Fruit fly (Drosophila melanogaster) whole organism, prepupa: ENCODE results near the gene Tpl94D.

Experiments
- Blimp-1 ChIP-seq: fragments of 200-800 bp; sonication (Bioruptor generic); optimal IDR thresholded peaks from 3 replicates; lab custom pipeline; 2017; ENCODE audit warnings: missing biosample characterization, missing genetic modification characterization, mild to moderate bottlenecking, moderate library complexity, missing genetic modification reagents
- CG10631 ChIP-seq: fragments of 200-800 bp; sonication (Bioruptor generic); optimal IDR thresholded peaks from 2 replicates; lab custom pipeline; 2016; ENCODE audit warnings: missing biosample characterization, missing genetic modification characterization
- CG11294 ChIP-seq: fragments of 200-800 bp; sonication (Bioruptor generic); IDR thresholded peaks from 2 replicates; pipeline ENCODE4 v1.3.6; 2022; ENCODE audit warnings: missing biosample characterization, missing genetic modification characterization
- CG15336 ChIP-seq: fragments of 200-800 bp; sonication (Bioruptor generic); IDR thresholded peaks from 2 replicates; pipeline ENCODE4 v1.3.6; 2022; ENCODE audit warnings: missing biosample characterization, missing genetic modification characterization
- CG1621 ChIP-seq: fragments of 200-800 bp; sonication (Bioruptor generic); optimal IDR thresholded peaks from 3 replicates; lab custom pipeline; 2018; ENCODE audit warnings: missing biosample characterization, mild to moderate bottlenecking, missing genetic modification characterization
- CG3032 ChIP-seq: fragments of 200-800 bp; optimal IDR thresholded peaks from 2 replicates; lab custom pipeline; 2019; ENCODE audit warnings: missing biosample characterization, mild to moderate bottlenecking, missing genetic modification characterization, moderate library complexity
- CG31627 ChIP-seq: fragments of 200-800 bp; sonication (Bioruptor generic); optimal IDR thresholded peaks from 3 replicates; lab custom pipeline; 2016; ENCODE audit warnings: missing biosample characterization, missing genetic modification characterization
- CG32006 ChIP-seq: fragments of 200-800 bp; sonication (Bioruptor generic); optimal IDR thresholded peaks from 3 replicates; lab custom pipeline; 2017; ENCODE audit warnings: missing biosample characterization, mild to moderate bottlenecking, missing genetic modification characterization
- CG3919 ChIP-seq: fragments of 200-800 bp; sonication (Bioruptor generic); optimal IDR thresholded peaks from 3 replicates; lab custom pipeline; 2016; ENCODE audit warnings: missing biosample characterization, missing genetic modification characterization
- CG6163 ChIP-seq: fragments of 200-800 bp; sonication (Bioruptor generic); IDR thresholded peaks from 3 replicates; pipeline ENCODE4 v1.3.6; 2022; ENCODE audit warnings: missing biosample characterization, missing genetic modification characterization
- CG6276 ChIP-seq: fragments of 200-800 bp; sonication (Bioruptor generic); optimal IDR thresholded peaks from 2 replicates; lab custom pipeline; 2017; ENCODE audit warnings: missing biosample characterization, mild to moderate bottlenecking, missing genetic modification characterization
- CG6792 ChIP-seq: fragments of 200-800 bp; sonication (Bioruptor generic); optimal IDR thresholded peaks from 3 replicates; lab custom pipeline; 2016; ENCODE audit warnings: missing biosample characterization, missing genetic modification characterization
- CG6808 ChIP-seq: fragments of 200-800 bp; sonication (Bioruptor generic); optimal IDR thresholded peaks from 3 replicates; lab custom pipeline; 2017; ENCODE audit warnings: missing biosample characterization, missing genetic modification characterization, mild to moderate bottlenecking, moderate library complexity, missing genetic modification reagents
- CG8119 ChIP-seq: fragments of 200-800 bp; sonication (Bioruptor generic); IDR thresholded peaks from 3 replicates; pipeline ENCODE4 v1.3.6; 2022; ENCODE audit warnings: missing biosample characterization, missing genetic modification characterization
- Eip78C ChIP-seq: fragments of 200-800 bp; sonication (Bioruptor generic); peaks from one replicate; lab custom pipeline; 2016; ENCODE audit warnings: missing biosample characterization, missing genetic modification characterization
- Eip93F ChIP-seq: fragments of 200-800 bp; sonication (Bioruptor generic); optimal IDR thresholded peaks from 2 replicates; lab custom pipeline; 2016; ENCODE audit warnings: missing biosample characterization, mild to moderate bottlenecking, missing genetic modification characterization
- Ets21C ChIP-seq: fragments of 200-800 bp; sonication (Bioruptor generic); optimal IDR thresholded peaks from 3 replicates; lab custom pipeline; 2016; ENCODE audit warnings: missing biosample characterization, missing genetic modification characterization
- Ets96B ChIP-seq: fragments of 200-800 bp; optimal IDR thresholded peaks from 2 replicates; lab custom pipeline; 2019; ENCODE audit warnings: missing biosample characterization, mild to moderate bottlenecking, missing genetic modification characterization, moderate library complexity
- Gug ChIP-seq: fragments of 200-800 bp; sonication (Bioruptor generic); IDR thresholded peaks from 2 replicates; pipeline ENCODE4 v1.3.6; 2022; ENCODE audit warnings: missing biosample characterization, missing genetic modification characterization
- Hr4 ChIP-seq: fragments of 200-800 bp; sonication (Bioruptor generic); optimal IDR thresholded peaks from 3 replicates; lab custom pipeline; 2016; ENCODE audit warnings: missing biosample characterization, missing genetic modification characterization
- Lpt ChIP-seq: fragments of 200-800 bp; sonication (Bioruptor generic); optimal IDR thresholded peaks from 3 replicates; lab custom pipeline; 2016; ENCODE audit warnings: missing biosample characterization, missing genetic modification characterization
- OdsH ChIP-seq: fragments of 200-800 bp; sonication (Bioruptor generic); optimal IDR thresholded peaks from 3 replicates; lab custom pipeline; 2016; ENCODE audit warnings: missing biosample characterization, missing genetic modification characterization
- achi ChIP-seq: fragments of 200-800 bp; sonication (Bioruptor generic); optimal IDR thresholded peaks from 3 replicates; lab custom pipeline; 2016; ENCODE audit warnings: missing biosample characterization, missing genetic modification characterization
- dac ChIP-seq: fragments of 200-800 bp; sonication (Bioruptor generic); optimal IDR thresholded peaks from 2 replicates; lab custom pipeline; 2017; ENCODE audit warnings: missing biosample characterization, mild to moderate bottlenecking, missing genetic modification characterization
- dsx ChIP-seq: fragments of 200-800 bp; optimal IDR thresholded peaks from 3 replicates; lab custom pipeline; 2019; ENCODE audit warnings: missing biosample characterization, mild to moderate bottlenecking, missing genetic modification characterization, moderate library complexity; ENCODE audit not compliant: poor library complexity, severe bottlenecking
- eg ChIP-seq: fragments of 200-800 bp; sonication (Bioruptor generic); IDR thresholded peaks from 3 replicates; pipeline ENCODE4 v1.3.6; 2022; ENCODE audit warnings: missing biosample characterization, missing genetic modification characterization
- esn ChIP-seq: fragments of 200-800 bp; sonication (Bioruptor generic); optimal IDR thresholded peaks from 2 replicates; lab custom pipeline; 2016; ENCODE audit warnings: missing biosample characterization, mild to moderate bottlenecking, missing genetic modification characterization, moderate library complexity
- fd85E ChIP-seq: fragments of 200-800 bp; sonication (Bioruptor generic); optimal IDR thresholded peaks from 3 replicates; lab custom pipeline; 2016; ENCODE audit warnings: missing biosample characterization, missing genetic modification characterization
- fkh ChIP-seq: fragments of 200-800 bp; sonication (Bioruptor generic); optimal IDR thresholded peaks from 3 replicates; lab custom pipeline; 2017; ENCODE audit warnings: missing biosample characterization, mild to moderate bottlenecking, missing genetic modification characterization, moderate library complexity
- salr ChIP-seq, 2 experiments: fragments of 200-800 bp; sonication (Bioruptor generic); optimal IDR thresholded peaks; 3 replicates each; lab custom pipeline; 2016 to 2018; ENCODE audit warnings: missing biosample characterization in 2 of 2, missing genetic modification characterization in 2 of 2, mild to moderate bottlenecking in 1 of 2

The Tpl94D gene

dm6 chr3R:23009480-23010115 is 43.5 kb downstream of the Tpl94D start:
- no peak for TF ChIP-seq CG31627 (GFP tag; lab: Kevin White, UChicago)
- peak; percentile 17 for TF ChIP-seq achi
- TF ChIP-seq CG8119 (GFP tag; lab: Robert Waterston, UW), result peak; percentile 82
- TF ChIP-seq Eip93F (GFP tag; lab: Kevin White, UChicago), result no peak
- TF ChIP-seq dsx (GFP tag; lab: Kevin White, UChicago), result no peak
- TF ChIP-seq Lpt (GFP tag; lab: Kevin White, UChicago), result peak; percentile 43
- peak; percentile 35 for TF ChIP-seq OdsH (GFP tag; lab: Kevin White, UChicago)
- no peak for TF ChIP-seq CG6792 (GFP tag; lab: Kevin White, UChicago)
- peak; percentile 78 for TF ChIP-seq CG6163 (GFP tag; lab: Robert Waterston, UW)
- no peak; the same call in 1 of the 2 replicates for TF ChIP-seq CG15336 (GFP tag; lab: Robert Waterston, UW)
- TF ChIP-seq eg (GFP tag; lab: Robert Waterston, UW), result peak; percentile 79
- no peak for TF ChIP-seq Ets21C (GFP tag; lab: Kevin White, UChicago)
- peak; percentile 57 for TF ChIP-seq CG32006 (GFP tag; lab: Kevin White, UChicago)
- TF ChIP-seq Hr4 (GFP tag; lab: Kevin White, UChicago), result peak; percentile 40
- TF ChIP-seq CG1621, result no peak
- no peak for TF ChIP-seq Blimp-1 (GFP tag; lab: Kevin White, UChicago)
- peak; percentile 49; the same call in 1 of the 2 replicates for TF ChIP-seq Gug (GFP tag; lab: Robert Waterston, UW)
- peak; percentile 37 for TF ChIP-seq CG11294 (GFP tag; lab: Robert Waterston, UW)
- TF ChIP-seq CG3919 (GFP tag; lab: Kevin White, UChicago), result no peak
- TF ChIP-seq CG6276 (GFP tag; lab: Kevin White, UChicago), result peak; percentile 46
- TF ChIP-seq Eip78C (GFP tag; lab: Kevin White, UChicago), result peak; percentile 56
- TF ChIP-seq salr (GFP tag; optimal IDR thresholded peaks at IDR 0.05; lab: Kevin White, UChicago), result peak in 1 of 2 experiments; percentile 14

- no peak for TF ChIP-seq Ets96B (tag; lab: Kevin White, UChicago)
- no peak for TF ChIP-seq CG11294 (GFP tag; lab: Robert Waterston, UW)
- TF ChIP-seq eg (GFP tag; lab: Robert Waterston, UW), result peak; percentile 62; the same call in 2 of the 3 replicates
- peak; percentile 39; the same call in 1 of the 3 replicates for TF ChIP-seq CG8119 (GFP tag; lab: Robert Waterston, UW)
- TF ChIP-seq CG10631 (GFP tag; lab: Kevin White, UChicago), result no peak
- peak; percentile 73 for TF ChIP-seq Eip78C (GFP tag; lab: Kevin White, UChicago)
- TF ChIP-seq CG32006 (GFP tag; lab: Kevin White, UChicago), result no peak
- TF ChIP-seq CG3032 (tag; lab: Kevin White, UChicago), result no peak
- no peak for TF ChIP-seq Ets21C (GFP tag; lab: Kevin White, UChicago)
- TF ChIP-seq CG15336 (GFP tag; lab: Robert Waterston, UW), result 0 out of 2 replicates have a peak, but pooled peaks have one; percentile 33
- TF ChIP-seq CG6163 (GFP tag; lab: Robert Waterston, UW), result peak; percentile 51; the same call in 2 of the 3 replicates
These were observed 44.3 kb downstream of the Tpl94D start, which contains the start of gene CG34375 for dm6 chr3R:23010406-23010805. TSS of gene CG34375 (minus strand) at chr3R:23010562.

dm6 chr3R:23012017-23012416 is 45.9 kb downstream of the Tpl94D start, which contains the start of gene CG6688:
TSS of gene CG6688 (plus strand) at chr3R:23012412.
- TF ChIP-seq CG6808 (no peak), dac (no peak), fkh (GFP tag; lab: Kevin White, UChicago) (peak; percentile 16), fd85E (GFP tag; lab: Kevin White, UChicago) (no peak), Eip78C (GFP tag; lab: Kevin White, UChicago) (peak; percentile 4), CG6276 (GFP tag; lab: Kevin White, UChicago) (no peak)
- TF ChIP-seq, all 60 proteins: peak for 2

- TF ChIP-seq fkh (GFP tag; lab: Kevin White, UChicago), result peak; percentile 91
- TF ChIP-seq esn (GFP tag; lab: Kevin White, UChicago), result no peak
- peak; percentile 17 for TF ChIP-seq Eip78C (GFP tag; lab: Kevin White, UChicago)
These were observed 47.4 kb downstream of the Tpl94D start for dm6 chr3R:23013482-23013881.
